Worm (Caenorhabditis elegans) whole organism, L2 larva: ENCODE results near the gene evl-18.

ENCODE experiments used
- C34F6.9 ChIP-seq: fragments of 150-350 bp; optimal IDR thresholded peaks from 2 replicates; lab custom pipeline; 2014; ENCODE audit warnings: missing biosample characterization, missing genetic modification characterization
- F13H6.1 ChIP-seq: sonication (generic microtip); optimal IDR thresholded peaks from 2 replicates; lab custom pipeline; 2016; ENCODE audit warnings: missing genetic modification characterization, missing compliant biosample characterization
- R02D3.7 ChIP-seq: fragments of 150-350 bp; optimal IDR thresholded peaks from 2 replicates; lab custom pipeline; 2014; ENCODE audit warnings: missing biosample characterization, missing genetic modification characterization
- ZK546.5 ChIP-seq: sonication (generic microtip); optimal IDR thresholded peaks from 2 replicates; lab custom pipeline; 2017; ENCODE audit warnings: missing biosample characterization, missing genetic modification characterization
- alr-1 ChIP-seq: fragments of 150-350 bp; optimal IDR thresholded peaks from 2 replicates; lab custom pipeline; 2014; ENCODE audit warnings: missing biosample characterization, missing genetic modification characterization
- aly-2 ChIP-seq: fragments of 150-350 bp; optimal IDR thresholded peaks from 2 replicates; lab custom pipeline; 2014; ENCODE audit warnings: missing biosample characterization, missing genetic modification characterization
- ama-1 ChIP-seq: fragments of 150-350 bp; optimal IDR thresholded peaks from 2 replicates; lab custom pipeline; 2018; ENCODE audit warnings: inconsistent platforms
- blmp-1 ChIP-seq: sonication (generic microtip); optimal IDR thresholded peaks from 2 replicates; lab custom pipeline; 2017; ENCODE audit warnings: missing genetic modification characterization, mild to moderate bottlenecking, missing compliant biosample characterization, antibody characterized with exemption, moderate library complexity; ENCODE audit not compliant: insufficient read depth
- ceh-16 ChIP-seq: fragments of 150-350 bp; optimal IDR thresholded peaks from 2 replicates; lab custom pipeline; 2014; ENCODE audit warnings: missing biosample characterization, missing genetic modification characterization
- crh-2 ChIP-seq: sonication (generic microtip); optimal IDR thresholded peaks from 2 replicates; lab custom pipeline; 2017; ENCODE audit warnings: missing biosample characterization, missing genetic modification characterization
- egl-27 ChIP-seq: sonication (generic microtip); optimal IDR thresholded peaks from 3 replicates; lab custom pipeline; 2017; ENCODE audit warnings: missing biosample characterization, missing genetic modification reagents, missing genetic modification characterization
- elt-1 ChIP-seq: fragments of 150-350 bp; optimal IDR thresholded peaks from 2 replicates; lab custom pipeline; 2014; ENCODE audit warnings: missing biosample characterization, missing genetic modification characterization
- fos-1 ChIP-seq: fragments of 150-350 bp; optimal IDR thresholded peaks from 2 replicates; lab custom pipeline; 2014; ENCODE audit warnings: missing biosample characterization, missing genetic modification characterization
- gmeb-1 ChIP-seq: fragments of 150-350 bp; optimal IDR thresholded peaks from 2 replicates; lab custom pipeline; 2014; ENCODE audit warnings: missing biosample characterization, missing genetic modification characterization
- lin-11 ChIP-seq: fragments of 150-350 bp; sonication (generic microtip); optimal IDR thresholded peaks from 2 replicates; lab custom pipeline; 2014; ENCODE audit warnings: missing biosample characterization, missing genetic modification characterization, inconsistent platforms, mixed read lengths
- lin-13 ChIP-seq: fragments of 150-350 bp; optimal IDR thresholded peaks from 2 replicates; lab custom pipeline; 2014; ENCODE audit warnings: missing biosample characterization, missing genetic modification reagents, missing genetic modification characterization
- lin-39 ChIP-seq: fragments of 150-350 bp; optimal IDR thresholded peaks from 2 replicates; lab custom pipeline; 2014; ENCODE audit warnings: missing biosample characterization, missing genetic modification reagents, missing genetic modification characterization
- lsy-2 ChIP-seq, 2 experiments: fragments of 150-350 bp in 1 of 2; sonication (generic microtip) in 1 of 2; optimal IDR thresholded peaks; 2 replicates each; lab custom pipeline; 2014 to 2017; ENCODE audit warnings: missing biosample characterization in 2 of 2, missing genetic modification characterization in 2 of 2
- mbf-1 ChIP-seq: sonication (generic microtip); optimal IDR thresholded peaks from 2 replicates; lab custom pipeline; 2017; ENCODE audit warnings: missing biosample characterization, missing genetic modification characterization
- nhr-11 ChIP-seq: fragments of 150-350 bp; optimal IDR thresholded peaks from 2 replicates; lab custom pipeline; 2014; ENCODE audit warnings: missing biosample characterization, missing genetic modification characterization
- nhr-12 ChIP-seq: fragments of 150-350 bp; optimal IDR thresholded peaks from 2 replicates; lab custom pipeline; 2014; ENCODE audit warnings: missing biosample characterization, missing genetic modification characterization
- nhr-129 ChIP-seq: fragments of 150-350 bp; optimal IDR thresholded peaks from 2 replicates; lab custom pipeline; 2014; ENCODE audit warnings: missing biosample characterization, missing genetic modification characterization
- nhr-21 ChIP-seq: fragments of 150-350 bp; optimal IDR thresholded peaks from 2 replicates; lab custom pipeline; 2014; ENCODE audit warnings: missing biosample characterization, missing genetic modification characterization
- nhr-25 ChIP-seq: fragments of 150-350 bp; sonication (generic microtip); optimal IDR thresholded peaks from 3 replicates; lab custom pipeline; 2014; ENCODE audit warnings: missing biosample characterization, missing genetic modification characterization
- nhr-6 ChIP-seq: fragments of 150-350 bp; optimal IDR thresholded peaks from 2 replicates; lab custom pipeline; 2014; ENCODE audit warnings: missing biosample characterization, missing genetic modification characterization
- nhr-77 ChIP-seq: fragments of 150-350 bp; optimal IDR thresholded peaks from 2 replicates; lab custom pipeline; 2014; ENCODE audit warnings: missing biosample characterization, missing genetic modification characterization
- peb-1 ChIP-seq: fragments of 150-350 bp; optimal IDR thresholded peaks from 2 replicates; lab custom pipeline; 2014; ENCODE audit warnings: missing biosample characterization, missing genetic modification characterization
- sma-3 ChIP-seq: sonication (generic microtip); optimal IDR thresholded peaks from 2 replicates; lab custom pipeline; 2016; ENCODE audit warnings: missing genetic modification reagents, missing genetic modification characterization, missing compliant biosample characterization
- sma-9 ChIP-seq, 2 experiments: fragments of 150-350 bp in 1 of 2; sonication (generic microtip) in 1 of 2; optimal IDR thresholded peaks; 2 replicates each; lab custom pipeline; 2014 to 2016; ENCODE audit warnings: missing genetic modification characterization in 2 of 2, mild to moderate bottlenecking in 1 of 2, missing biosample characterization in 1 of 2, missing compliant biosample characterization in 1 of 2, missing genetic modification reagents in 1 of 2, moderate library complexity in 1 of 2
- snpc-4 ChIP-seq: fragments of 150-350 bp; optimal IDR thresholded peaks from 2 replicates; lab custom pipeline; 2014; ENCODE audit warnings: missing biosample characterization, missing genetic modification characterization
- unc-55 ChIP-seq: fragments of 150-350 bp; sonication (generic microtip); optimal IDR thresholded peaks from 3 replicates; lab custom pipeline; 2014; ENCODE audit warnings: missing biosample characterization, missing genetic modification reagents, missing genetic modification characterization
- unc-62 ChIP-seq: fragments of 150-350 bp; optimal IDR thresholded peaks from 2 replicates; lab custom pipeline; 2014; ENCODE audit warnings: missing biosample characterization, missing genetic modification reagents, missing genetic modification characterization

evl-18 gene

DNA sequence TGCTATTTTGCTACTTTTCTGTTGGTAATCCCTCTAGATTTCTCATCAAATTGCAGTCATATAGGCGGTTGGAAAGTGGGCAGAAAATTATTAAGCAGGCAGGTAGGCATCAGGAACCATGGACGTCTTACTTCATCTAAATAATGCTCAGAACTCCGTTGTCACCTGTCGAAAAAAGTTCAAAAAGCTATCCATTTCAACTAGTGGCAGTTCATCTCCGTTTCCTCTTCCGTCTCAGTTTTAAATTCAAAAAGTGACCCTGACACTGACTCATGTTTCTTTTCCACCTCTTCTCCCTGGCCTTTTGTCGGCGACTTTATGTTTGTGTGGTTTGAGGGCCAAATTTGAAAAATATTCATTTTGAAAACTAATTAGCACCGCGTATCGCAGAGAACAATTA is 39.7 kb upstream of the evl-18 start:
- TF ChIP-seq nhr-21 (tag; lab: Kevin White, UChicago), result no peak
- peak; percentile 18 for TF ChIP-seq nhr-25 (tag; lab: Kevin White, UChicago)
- TF ChIP-seq ceh-16 (tag; lab: Kevin White, UChicago), result no peak

- TF ChIP-seq lin-13 (GFP tag; lab: Kevin White, UChicago) (peak; percentile 3), elt-1 (tag; lab: Kevin White, UChicago) (no peak), F13H6.1 (tag; lab: Kevin White, UChicago) (peak; percentile 59), nhr-6 (tag; lab: Kevin White, UChicago) (peak; percentile 60), fos-1 (tag; lab: Kevin White, UChicago) (peak; percentile 59), nhr-11 (tag; lab: Kevin White, UChicago) (no peak), ama-1 (lab: Kevin White, UChicago) (peak; percentile 51), unc-55 (GFP tag; lab: Kevin White, UChicago) (peak; percentile 61), C34F6.9 (peak; percentile 65), lin-11 (tag; lab: Kevin White, UChicago) (no peak), egl-27 (peak; percentile 17), lsy-2 (tag; optimal IDR thresholded peaks at IDR 0.05; lab: Kevin White, UChicago) (peak; percentile 7 to 68), sma-9 (GFP tag; optimal IDR thresholded peaks at IDR 0.05; lab: Kevin White, UChicago) (peak; percentile 43), sma-9 (tag; optimal IDR thresholded peaks at IDR 0.05; lab: Kevin White, UChicago) (no peak), nhr-25 (tag; lab: Kevin White, UChicago) (peak; percentile 40), nhr-129 (peak; percentile 67), crh-2 (tag; lab: Kevin White, UChicago) (peak; percentile 62), nhr-12 (no peak), blmp-1 (tag; lab: Kevin White, UChicago) (peak; percentile 9), sma-3 (GFP tag; lab: Kevin White, UChicago) (peak; percentile 48)
Measured at ce11 chrIII:3773173-3773572, 38.3 kb upstream of the evl-18 start, which contains the start of gene lec-4. Gene lec-4 (minus strand): TSS chrIII:3773326.

DNA sequence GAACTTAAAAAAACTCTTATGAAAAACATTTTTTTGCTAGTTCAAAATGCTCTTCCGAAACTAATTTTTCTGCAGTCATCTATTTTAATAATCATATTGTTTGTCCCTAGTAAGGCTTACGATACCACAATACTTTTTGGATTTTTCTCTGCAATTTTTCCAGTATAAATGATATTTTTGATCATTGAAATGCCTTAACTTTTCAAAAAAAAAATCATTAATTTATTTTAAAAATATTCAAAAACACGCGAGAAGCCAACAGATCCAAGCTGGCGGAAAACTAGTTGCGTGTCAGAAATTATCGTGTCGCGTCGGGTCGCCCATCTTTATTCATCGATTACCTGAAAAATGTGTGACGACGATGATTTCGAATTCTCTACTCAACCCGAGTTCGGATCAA is 33.4 kb upstream of the evl-18 start, which contains the start of gene gmeb-3:
TSS of gene gmeb-3 (plus strand) at position 301 of the 400 bp plus-strand sequence.
- TF ChIP-seq lin-39, result no peak
- no peak for TF ChIP-seq unc-55 (GFP tag; lab: Kevin White, UChicago)
- TF ChIP-seq nhr-6 (tag; lab: Kevin White, UChicago), result no peak
- no peak for TF ChIP-seq peb-1 (tag; lab: Kevin White, UChicago)
- no peak for TF ChIP-seq ZK546.5 (tag; lab: Kevin White, UChicago)
- TF ChIP-seq gmeb-1, result no peak

DNA sequence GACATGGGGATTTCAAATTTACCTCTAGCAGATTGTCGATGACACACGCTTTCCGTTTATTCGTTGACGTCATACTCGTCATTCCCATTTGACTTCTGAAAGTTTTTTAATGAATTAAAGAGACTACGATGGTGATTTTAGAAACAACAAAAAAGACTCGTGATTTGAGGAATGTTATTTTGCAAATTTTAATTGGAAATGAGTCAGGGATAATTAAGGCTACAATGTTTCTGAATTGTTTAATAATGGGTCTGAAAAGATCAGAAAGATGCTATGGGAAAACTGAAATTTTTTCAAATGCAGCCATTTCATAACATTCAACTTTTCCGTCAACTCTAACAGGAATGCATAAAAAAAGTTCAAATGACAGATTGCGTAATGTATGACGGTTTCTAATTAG is 30.6 kb upstream of the evl-18 start, which contains the start of gene C44F1.1:
TSS of gene C44F1.1 (minus strand) at position 101 of the 400 bp plus-strand sequence.
- no peak for TF ChIP-seq R02D3.7 (tag; lab: Kevin White, UChicago)
- TF ChIP-seq nhr-12, result no peak
- TF ChIP-seq peb-1 (tag; lab: Kevin White, UChicago), result no peak
- no peak for TF ChIP-seq sma-3 (GFP tag; lab: Kevin White, UChicago)
- no peak for TF ChIP-seq unc-55 (GFP tag; lab: Kevin White, UChicago)
- no peak for TF ChIP-seq unc-62
- TF ChIP-seq lin-39, result no peak
- TF ChIP-seq lsy-2 (tag; optimal IDR thresholded peaks at IDR 0.05; lab: Kevin White, UChicago), result no peak
- no peak for TF ChIP-seq mbf-1 (tag; lab: Kevin White, UChicago)

- TF ChIP-seq snpc-4 (tag; lab: Kevin White, UChicago) (peak; percentile 13), ama-1 (lab: Kevin White, UChicago) (no peak)
Measured at ce11 chrIII:3764584-3764983, 29.7 kb upstream of the evl-18 start.

- no peak for TF ChIP-seq nhr-77 (tag; lab: Kevin White, UChicago)
- no peak for TF ChIP-seq aly-2 (tag; lab: Kevin White, UChicago)
- TF ChIP-seq fos-1 (tag; lab: Kevin White, UChicago), result peak; percentile 87
- TF ChIP-seq alr-1 (tag; lab: Kevin White, UChicago), result no peak
Measured at ce11 chrIII:3764043-3764442, 29.2 kb upstream of the evl-18 start.
